Worm (Caenorhabditis elegans) whole organism, L2 larva: Measurements from ENCODE around the gene T20B12.5.
A peak's percentile ranks its signal among the peaks of the same experiment; 100 is the strongest.

ENCODE experiments used
- C34F6.9 ChIP-seq: fragments of 150-350 bp; optimal IDR thresholded peaks from 2 replicates; lab custom pipeline; 2014; ENCODE audit warnings: missing biosample characterization, missing genetic modification characterization
- R02D3.7 ChIP-seq: fragments of 150-350 bp; optimal IDR thresholded peaks from 2 replicates; lab custom pipeline; 2014; ENCODE audit warnings: missing biosample characterization, missing genetic modification characterization
- Y55F3AM.14 ChIP-seq: fragments of 200-800 bp; sonication (Bioruptor generic); optimal IDR thresholded peaks from 2 replicates; lab custom pipeline; 2018; ENCODE audit warnings: mild to moderate bottlenecking, missing genetic modification characterization, missing compliant biosample characterization
- ZK546.5 ChIP-seq: sonication (generic microtip); optimal IDR thresholded peaks from 2 replicates; lab custom pipeline; 2017; ENCODE audit warnings: missing biosample characterization, missing genetic modification characterization
- alr-1 ChIP-seq: fragments of 150-350 bp; optimal IDR thresholded peaks from 2 replicates; lab custom pipeline; 2014; ENCODE audit warnings: missing biosample characterization, missing genetic modification characterization
- aly-2 ChIP-seq: fragments of 150-350 bp; optimal IDR thresholded peaks from 2 replicates; lab custom pipeline; 2014; ENCODE audit warnings: missing biosample characterization, missing genetic modification characterization
- ama-1 ChIP-seq: fragments of 150-350 bp; optimal IDR thresholded peaks from 2 replicates; lab custom pipeline; 2018; ENCODE audit warnings: inconsistent platforms
- blmp-1 ChIP-seq: sonication (generic microtip); optimal IDR thresholded peaks from 2 replicates; lab custom pipeline; 2017; ENCODE audit warnings: missing genetic modification characterization, mild to moderate bottlenecking, missing compliant biosample characterization, antibody characterized with exemption, moderate library complexity; ENCODE audit not compliant: insufficient read depth
- ceh-82 ChIP-seq: fragments of 150-350 bp; optimal IDR thresholded peaks from 2 replicates; lab custom pipeline; 2014; ENCODE audit warnings: missing biosample characterization, missing genetic modification characterization
- crh-2 ChIP-seq: sonication (generic microtip); optimal IDR thresholded peaks from 2 replicates; lab custom pipeline; 2017; ENCODE audit warnings: missing biosample characterization, missing genetic modification characterization
- dmd-4 ChIP-seq: sonication (generic microtip); optimal IDR thresholded peaks from 2 replicates; lab custom pipeline; 2017; ENCODE audit warnings: missing biosample characterization, missing genetic modification characterization
- elt-1 ChIP-seq: fragments of 150-350 bp; optimal IDR thresholded peaks from 2 replicates; lab custom pipeline; 2014; ENCODE audit warnings: missing biosample characterization, missing genetic modification characterization
- fos-1 ChIP-seq: fragments of 150-350 bp; optimal IDR thresholded peaks from 2 replicates; lab custom pipeline; 2014; ENCODE audit warnings: missing biosample characterization, missing genetic modification characterization
- gmeb-1 ChIP-seq: fragments of 150-350 bp; optimal IDR thresholded peaks from 2 replicates; lab custom pipeline; 2014; ENCODE audit warnings: missing biosample characterization, missing genetic modification characterization
- lin-11 ChIP-seq: fragments of 150-350 bp; sonication (generic microtip); optimal IDR thresholded peaks from 2 replicates; lab custom pipeline; 2014; ENCODE audit warnings: missing biosample characterization, missing genetic modification characterization, inconsistent platforms, mixed read lengths
- lin-13 ChIP-seq: fragments of 150-350 bp; optimal IDR thresholded peaks from 2 replicates; lab custom pipeline; 2014; ENCODE audit warnings: missing biosample characterization, missing genetic modification reagents, missing genetic modification characterization
- lsy-2 ChIP-seq, 2 experiments: fragments of 150-350 bp in 1 of 2; sonication (generic microtip) in 1 of 2; optimal IDR thresholded peaks; 2 replicates each; lab custom pipeline; 2014 to 2017; ENCODE audit warnings: missing biosample characterization in 2 of 2, missing genetic modification characterization in 2 of 2
- mab-5 ChIP-seq: fragments of 150-350 bp; optimal IDR thresholded peaks from 2 replicates; lab custom pipeline; 2014; ENCODE audit warnings: missing biosample characterization, missing genetic modification characterization
- mdl-1 ChIP-seq, 2 experiments: fragments of 150-350 bp in 1 of 2; sonication (generic microtip) in 1 of 2; optimal IDR thresholded peaks; 2 replicates each; lab custom pipeline; 2017; ENCODE audit warnings: missing biosample characterization in 2 of 2, missing genetic modification characterization in 2 of 2
- nhr-10 ChIP-seq: sonication (generic microtip); optimal IDR thresholded peaks from 2 replicates; lab custom pipeline; 2017; ENCODE audit warnings: missing biosample characterization, missing genetic modification characterization
- nhr-11 ChIP-seq: fragments of 150-350 bp; optimal IDR thresholded peaks from 2 replicates; lab custom pipeline; 2014; ENCODE audit warnings: missing biosample characterization, missing genetic modification characterization
- nhr-12 ChIP-seq: fragments of 150-350 bp; optimal IDR thresholded peaks from 2 replicates; lab custom pipeline; 2014; ENCODE audit warnings: missing biosample characterization, missing genetic modification characterization
- nhr-129 ChIP-seq: fragments of 150-350 bp; optimal IDR thresholded peaks from 2 replicates; lab custom pipeline; 2014; ENCODE audit warnings: missing biosample characterization, missing genetic modification characterization
- nhr-21 ChIP-seq: fragments of 150-350 bp; optimal IDR thresholded peaks from 2 replicates; lab custom pipeline; 2014; ENCODE audit warnings: missing biosample characterization, missing genetic modification characterization
- nhr-23 ChIP-seq: fragments of 150-350 bp; optimal IDR thresholded peaks from 2 replicates; lab custom pipeline; 2014; ENCODE audit warnings: missing biosample characterization, missing genetic modification reagents, missing genetic modification characterization
- nhr-237 ChIP-seq: fragments of 150-350 bp; optimal IDR thresholded peaks from 2 replicates; lab custom pipeline; 2014; ENCODE audit warnings: missing biosample characterization, missing genetic modification characterization
- nhr-25 ChIP-seq: fragments of 150-350 bp; sonication (generic microtip); optimal IDR thresholded peaks from 3 replicates; lab custom pipeline; 2014; ENCODE audit warnings: missing biosample characterization, missing genetic modification characterization
- nhr-6 ChIP-seq: fragments of 150-350 bp; optimal IDR thresholded peaks from 2 replicates; lab custom pipeline; 2014; ENCODE audit warnings: missing biosample characterization, missing genetic modification characterization
- nhr-77 ChIP-seq: fragments of 150-350 bp; optimal IDR thresholded peaks from 2 replicates; lab custom pipeline; 2014; ENCODE audit warnings: missing biosample characterization, missing genetic modification characterization
- peb-1 ChIP-seq: fragments of 150-350 bp; optimal IDR thresholded peaks from 2 replicates; lab custom pipeline; 2014; ENCODE audit warnings: missing biosample characterization, missing genetic modification characterization
- sem-4 ChIP-seq: fragments of 150-350 bp; optimal IDR thresholded peaks from 2 replicates; lab custom pipeline; 2014; ENCODE audit warnings: missing biosample characterization, missing genetic modification reagents, missing genetic modification characterization
- skn-1 ChIP-seq: sonication (generic microtip); optimal IDR thresholded peaks from 2 replicates; lab custom pipeline; 2017; ENCODE audit warnings: missing biosample characterization, missing genetic modification characterization
- sma-9 ChIP-seq, 2 experiments: fragments of 150-350 bp in 1 of 2; sonication (generic microtip) in 1 of 2; optimal IDR thresholded peaks; 2 replicates each; lab custom pipeline; 2014 to 2016; ENCODE audit warnings: missing genetic modification characterization in 2 of 2, mild to moderate bottlenecking in 1 of 2, missing biosample characterization in 1 of 2, missing compliant biosample characterization in 1 of 2, missing genetic modification reagents in 1 of 2, moderate library complexity in 1 of 2
- snpc-4 ChIP-seq: fragments of 150-350 bp; optimal IDR thresholded peaks from 2 replicates; lab custom pipeline; 2014; ENCODE audit warnings: missing biosample characterization, missing genetic modification characterization
- unc-39 ChIP-seq: fragments of 150-350 bp; optimal IDR thresholded peaks from 2 replicates; lab custom pipeline; 2014; ENCODE audit warnings: missing biosample characterization, missing genetic modification characterization
- unc-55 ChIP-seq: fragments of 150-350 bp; sonication (generic microtip); optimal IDR thresholded peaks from 3 replicates; lab custom pipeline; 2014; ENCODE audit warnings: missing biosample characterization, missing genetic modification reagents, missing genetic modification characterization
- unc-62 ChIP-seq: fragments of 150-350 bp; optimal IDR thresholded peaks from 2 replicates; lab custom pipeline; 2014; ENCODE audit warnings: missing biosample characterization, missing genetic modification reagents, missing genetic modification characterization
- zag-1 ChIP-seq: fragments of 150-350 bp; optimal IDR thresholded peaks from 2 replicates; lab custom pipeline; 2014; ENCODE audit warnings: missing biosample characterization, missing genetic modification characterization
- ztf-1 ChIP-seq: fragments of 200-800 bp; sonication (Bioruptor generic); conservative IDR thresholded peaks from 2 replicates; pipeline ENCODE4 v1.3.6; 2022; ENCODE audit warnings: missing genetic modification characterization, missing compliant biosample characterization
- ztf-11 ChIP-seq: sonication (generic microtip); optimal IDR thresholded peaks from 2 replicates; lab custom pipeline; 2017; ENCODE audit warnings: missing biosample characterization, missing genetic modification characterization
- ztf-4 ChIP-seq: fragments of 150-350 bp; optimal IDR thresholded peaks from 2 replicates; lab custom pipeline; 2014; ENCODE audit warnings: missing biosample characterization, missing genetic modification characterization

Gene T20B12.5

ce11 chrIII:7369394-7370024 is 2.6 kb upstream of the T20B12.5 start (continued):
- TF ChIP-seq blmp-1 (peak; percentile 35), dmd-4 (tag; lab: Kevin White, UChicago) (no peak), unc-55 (GFP tag; lab: Kevin White, UChicago) (no peak), ztf-11 (tag; lab: Kevin White, UChicago) (no peak), nhr-77 (no peak)

- TF ChIP-seq Y55F3AM.14 (GFP tag; lab: Kevin White, UChicago), result no peak
Observed at ce11 chrIII:7365602-7366001, 1.3 kb downstream of the T20B12.5 start, which contains the start of gene F08F8.11. F08F8.11 (plus strand) TSS chrIII:7365902.

DNA sequence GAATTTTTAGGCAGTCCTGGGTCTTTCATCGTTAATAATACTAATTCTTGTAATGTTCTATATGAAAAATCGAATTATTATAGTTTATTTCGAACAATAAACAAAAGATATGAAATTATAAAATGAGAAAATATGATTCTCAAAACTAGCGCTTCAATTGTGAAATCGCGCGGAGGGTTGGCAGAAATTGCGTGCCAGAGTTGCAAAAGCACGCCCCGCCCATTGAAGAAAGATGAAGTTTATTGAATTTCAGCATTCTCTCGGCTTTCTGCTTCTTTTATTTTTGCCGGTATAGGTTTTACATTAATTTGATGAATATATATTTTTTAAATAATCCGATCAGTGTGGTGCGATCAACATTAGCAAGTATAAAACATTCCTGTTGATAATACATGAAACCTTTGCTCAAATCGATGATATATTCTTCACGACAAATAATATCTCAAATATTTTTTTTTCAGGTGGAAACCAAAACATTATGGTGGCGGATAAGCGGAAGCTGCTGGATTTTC is 7.8 kb downstream of the T20B12.5 start, which contains the start of the genes eco-1 and hmgr-1:
eco-1 (minus strand) TSS at position 59 of the 512 bp plus-strand sequence.
hmgr-1 (plus strand) TSS at position 462 of the 512 bp plus-strand sequence.
- no peak for TF ChIP-seq nhr-11 (tag; lab: Kevin White, UChicago)
- TF ChIP-seq nhr-10 (tag; lab: Kevin White, UChicago), result no peak
- TF ChIP-seq skn-1 (tag; lab: Kevin White, UChicago), result no peak
- TF ChIP-seq mdl-1 (tag; optimal IDR thresholded peaks at IDR 0.05; lab: Kevin White, UChicago), result no peak
- no peak for TF ChIP-seq ztf-1 (GFP tag; lab: Robert Waterston, UW)
- no peak for TF ChIP-seq unc-62
- TF ChIP-seq lin-11 (tag; lab: Kevin White, UChicago), result no peak
- peak; percentile 70 for TF ChIP-seq gmeb-1 (tag; lab: Kevin White, UChicago)
- no peak for TF ChIP-seq nhr-25 (tag; lab: Kevin White, UChicago)
- no peak for TF ChIP-seq lin-13 (GFP tag; lab: Kevin White, UChicago)
- TF ChIP-seq nhr-6 (tag; lab: Kevin White, UChicago), result no peak
- no peak for TF ChIP-seq nhr-129 (tag; lab: Kevin White, UChicago)
- no peak for TF ChIP-seq unc-39 (tag; lab: Kevin White, UChicago)
- TF ChIP-seq nhr-21 (tag; lab: Kevin White, UChicago), result no peak
- no peak for TF ChIP-seq nhr-23 (tag; lab: Kevin White, UChicago)
- no peak for TF ChIP-seq fos-1 (tag; lab: Kevin White, UChicago)
- no peak for TF ChIP-seq zag-1 (tag; lab: Kevin White, UChicago)
- no peak for TF ChIP-seq ama-1 (lab: Kevin White, UChicago)
- no peak for TF ChIP-seq blmp-1
- TF ChIP-seq ztf-11 (tag; lab: Kevin White, UChicago), result no peak
- no peak for TF ChIP-seq nhr-237
- no peak for TF ChIP-seq ZK546.5 (tag; lab: Kevin White, UChicago)
- TF ChIP-seq mab-5 (tag; lab: Kevin White, UChicago), result no peak
- peak; percentile 31 to 64 for TF ChIP-seq lsy-2 (tag; optimal IDR thresholded peaks at IDR 0.05; lab: Kevin White, UChicago)
- no peak for TF ChIP-seq aly-2 (tag; lab: Kevin White, UChicago)
- no peak for TF ChIP-seq sem-4 (tag; lab: Kevin White, UChicago)
- TF ChIP-seq ceh-82 (tag; lab: Kevin White, UChicago), result no peak
- TF ChIP-seq sma-9 (GFP tag; optimal IDR thresholded peaks at IDR 0.05; lab: Kevin White, UChicago), result peak; percentile 54
- TF ChIP-seq sma-9 (tag; optimal IDR thresholded peaks at IDR 0.05; lab: Kevin White, UChicago), result no peak
- TF ChIP-seq nhr-12, result no peak
- TF ChIP-seq nhr-77, result no peak
- no peak for TF ChIP-seq ztf-4 (tag; lab: Kevin White, UChicago)
- TF ChIP-seq dmd-4 (tag; lab: Kevin White, UChicago), result no peak
- no peak for TF ChIP-seq alr-1 (tag; lab: Kevin White, UChicago)
- TF ChIP-seq C34F6.9 (tag; lab: Kevin White, UChicago), result peak; percentile 46
- TF ChIP-seq R02D3.7, result no peak
- TF ChIP-seq crh-2 (tag; lab: Kevin White, UChicago), result no peak
- TF ChIP-seq elt-1 (tag; lab: Kevin White, UChicago), result no peak
- peak; percentile 60 for TF ChIP-seq unc-55 (GFP tag; lab: Kevin White, UChicago)
- TF ChIP-seq snpc-4 (tag; lab: Kevin White, UChicago), result no peak
- no peak for TF ChIP-seq Y55F3AM.14 (GFP tag; lab: Kevin White, UChicago)
- TF ChIP-seq peb-1, result no peak
- TF ChIP-seq, all 48 proteins: peak for 5
